Worm (Caenorhabditis elegans) whole organism, L4 larva: ENCODE data around the gene ZK688.11.
A peak's percentile ranks its signal among the peaks of the same experiment; 100 is the strongest.

Source experiments
- F37D6.2 ChIP-seq: sonication (generic microtip); optimal IDR thresholded peaks from 2 replicates; lab custom pipeline; 2016; ENCODE audit warnings: mild to moderate bottlenecking, missing genetic modification characterization, missing compliant biosample characterization
- F44E2.7 ChIP-seq: fragments of 200-800 bp; sonication (Bioruptor generic); IDR thresholded peaks from 2 replicates; pipeline ENCODE4 v2.1.2; 2022; ENCODE audit warnings: missing genetic modification characterization, missing compliant biosample characterization
- T20F7.1 ChIP-seq: fragments of 200-800 bp; sonication (Bioruptor generic); optimal IDR thresholded peaks from 2 replicates; lab custom pipeline; 2018; ENCODE audit warnings: mild to moderate bottlenecking, missing genetic modification characterization, missing compliant biosample characterization
- Y105C5A.15 ChIP-seq: fragments of 200-800 bp; sonication (Bioruptor generic); IDR thresholded peaks from 2 replicates; pipeline ENCODE4 v1.3.6; 2022; ENCODE audit warnings: missing genetic modification characterization, missing compliant biosample characterization
- Y5F2A.4 ChIP-seq: fragments of 200-800 bp; sonication (Bioruptor generic); optimal IDR thresholded peaks from 2 replicates; lab custom pipeline; 2018; ENCODE audit warnings: mild to moderate bottlenecking, missing genetic modification characterization, missing compliant biosample characterization
- Y75B8A.6 ChIP-seq: fragments of 200-800 bp; sonication (Bioruptor generic); IDR thresholded peaks from 2 replicates; pipeline ENCODE4 v1.3.6; 2022; ENCODE audit warnings: missing genetic modification reagents, missing genetic modification characterization, missing compliant biosample characterization
- ZK337.2 ChIP-seq: fragments of 200-800 bp; sonication (Bioruptor generic); IDR thresholded peaks from 2 replicates; pipeline ENCODE4 v1.3.6; 2022; ENCODE audit warnings: missing genetic modification reagents, missing genetic modification characterization, missing compliant biosample characterization
- ZK546.5 ChIP-seq, 2 experiments: sonication (generic microtip); optimal IDR thresholded peaks; 2 replicates each; lab custom pipeline; 2017; ENCODE audit warnings: missing biosample characterization in 2 of 2, missing genetic modification characterization in 2 of 2
- aha-1 ChIP-seq: fragments of 150-350 bp; peaks from one replicate; lab custom pipeline; 2014; ENCODE audit warnings: missing biosample characterization, missing genetic modification characterization
- ceh-44 ChIP-seq: fragments of 200-800 bp; sonication (Bioruptor generic); IDR thresholded peaks from 2 replicates; pipeline ENCODE4 v1.3.6; 2022; ENCODE audit warnings: missing genetic modification reagents, missing genetic modification characterization, missing compliant biosample characterization
- cey-2 ChIP-seq: sonication (generic microtip); optimal IDR thresholded peaks from 3 replicates; lab custom pipeline; 2017; ENCODE audit warnings: missing genetic modification characterization, mild to moderate bottlenecking, missing compliant biosample characterization, antibody characterized with exemption, borderline replicate concordance; ENCODE audit not compliant: insufficient read depth
- daf-16 ChIP-seq, 3 experiments: sonication (generic microtip); optimal IDR thresholded peaks; 2 replicates each; lab custom pipeline; 2016 to 2017; ENCODE audit warnings: missing genetic modification characterization in 3 of 3, missing genetic modification reagents in 3 of 3, mild to moderate bottlenecking in 2 of 3, missing compliant biosample characterization in 2 of 3, missing biosample characterization in 1 of 3, moderate library complexity in 1 of 3
- daf-19 ChIP-seq: fragments of 200-800 bp; sonication (Bioruptor generic); conservative IDR thresholded peaks from 2 replicates; pipeline ENCODE4 v1.3.6; 2022; ENCODE audit warnings: missing genetic modification characterization, missing compliant biosample characterization
- daf-8 ChIP-seq: fragments of 200-800 bp; sonication (Bioruptor generic); IDR thresholded peaks from 2 replicates; pipeline ENCODE4 v1.3.6; 2022; ENCODE audit warnings: missing genetic modification characterization, missing compliant biosample characterization
- dpl-1 ChIP-seq: fragments of 150-350 bp; optimal IDR thresholded peaks from 2 replicates; lab custom pipeline; 2014; ENCODE audit warnings: missing biosample characterization, missing genetic modification reagents, missing genetic modification characterization
- duxl-1 ChIP-seq: sonication (generic microtip); optimal IDR thresholded peaks from 2 replicates; lab custom pipeline; 2016; ENCODE audit warnings: mild to moderate bottlenecking, missing genetic modification characterization, moderate library complexity, missing compliant biosample characterization; ENCODE audit not compliant: poor library complexity
- dve-1 ChIP-seq: sonication (generic microtip); optimal IDR thresholded peaks from 2 replicates; lab custom pipeline; 2017; ENCODE audit warnings: antibody characterized with exemption, mild to moderate bottlenecking, missing genetic modification characterization, missing compliant biosample characterization; ENCODE audit not compliant: insufficient read depth
- fkh-10 ChIP-seq: fragments of 150-350 bp; optimal IDR thresholded peaks from 2 replicates; lab custom pipeline; 2014; ENCODE audit warnings: missing biosample characterization, missing genetic modification reagents, missing genetic modification characterization
- fos-1 ChIP-seq: fragments of 150-350 bp; optimal IDR thresholded peaks from 2 replicates; lab custom pipeline; 2014; ENCODE audit warnings: missing biosample characterization, missing genetic modification characterization
- hif-1 ChIP-seq, 2 experiments: sonication (generic microtip); optimal IDR thresholded peaks; 2 replicates each; lab custom pipeline; 2016 to 2017; ENCODE audit warnings: missing compliant biosample characterization in 2 of 2, missing genetic modification characterization in 2 of 2, missing genetic modification reagents in 2 of 2, missing genotype in 2 of 2, mild to moderate bottlenecking in 1 of 2
- hlh-30 ChIP-seq: sonication (generic microtip); optimal IDR thresholded peaks from 2 replicates; lab custom pipeline; 2017; ENCODE audit warnings: antibody characterized with exemption, mild to moderate bottlenecking, missing genetic modification characterization, missing compliant biosample characterization; ENCODE audit not compliant: insufficient read depth
- lim-7 ChIP-seq: fragments of 200-800 bp; sonication (Bioruptor generic); IDR thresholded peaks from 2 replicates; pipeline ENCODE4 v1.3.6; 2022; ENCODE audit warnings: missing genetic modification characterization, missing compliant biosample characterization
- mdt-29 ChIP-seq: fragments of 200-800 bp; sonication (Bioruptor generic); IDR thresholded peaks from 2 replicates; pipeline ENCODE4 v1.3.6; 2022; ENCODE audit warnings: missing genetic modification reagents, missing genetic modification characterization, missing compliant biosample characterization
- mep-1 ChIP-seq: fragments of 150-350 bp; sonication (generic microtip); optimal IDR thresholded peaks from 3 replicates; lab custom pipeline; 2014; ENCODE audit warnings: missing biosample characterization, missing genetic modification characterization
- mes-2 ChIP-seq: sonication (generic microtip); optimal IDR thresholded peaks from 2 replicates; lab custom pipeline; 2016; ENCODE audit warnings: missing genotype, mild to moderate bottlenecking, missing genetic modification characterization, missing compliant biosample characterization; ENCODE audit not compliant: poor library complexity, severe bottlenecking
- mxl-2 ChIP-seq: fragments of 200-800 bp; sonication (Bioruptor generic); conservative IDR thresholded peaks from 2 replicates; pipeline ENCODE4 v1.3.6; 2022; ENCODE audit warnings: missing genetic modification reagents, missing genetic modification characterization, missing compliant biosample characterization
- nhr-237 ChIP-seq: sonication (generic microtip); optimal IDR thresholded peaks from 2 replicates; lab custom pipeline; 2017; ENCODE audit warnings: missing biosample characterization, missing genetic modification characterization
- nhr-42 ChIP-seq: fragments of 200-800 bp; sonication (Bioruptor generic); IDR thresholded peaks from 2 replicates; pipeline ENCODE4 v1.3.6; 2022; ENCODE audit warnings: missing genetic modification characterization, missing compliant biosample characterization
- nhr-76 ChIP-seq: fragments of 150-350 bp; optimal IDR thresholded peaks from 2 replicates; lab custom pipeline; 2014; ENCODE audit warnings: missing biosample characterization, missing genetic modification characterization
- rbr-2 ChIP-seq: sonication (generic microtip); optimal IDR thresholded peaks from 2 replicates; lab custom pipeline; 2016; ENCODE audit warnings: missing genotype, missing genetic modification characterization, missing compliant biosample characterization
- saeg-2 ChIP-seq: fragments of 200-800 bp; sonication (Bioruptor generic); IDR thresholded peaks from 2 replicates; pipeline ENCODE4 v1.3.6; 2022; ENCODE audit warnings: missing genetic modification reagents, missing genetic modification characterization, missing compliant biosample characterization
- set-16 ChIP-seq: fragments of 200-800 bp; sonication (Bioruptor generic); IDR thresholded peaks from 2 replicates; pipeline ENCODE4 v1.3.6; 2022; ENCODE audit warnings: missing genetic modification reagents, missing genetic modification characterization, missing compliant biosample characterization
- unc-62 ChIP-seq, 3 experiments: fragments of 150-350 bp in 1 of 3; sonication (generic microtip); optimal IDR thresholded peaks in 2 of 3; peaks in 1 of 3; 1 replicate in 1 of 3; 2 replicates in 2 of 3; lab custom pipeline; 2014 to 2017; ENCODE audit warnings: missing biosample characterization in 3 of 3, missing genetic modification characterization in 3 of 3, missing genetic modification reagents in 3 of 3, missing genotype in 1 of 3
- zfp-2 ChIP-seq: sonication (generic microtip); optimal IDR thresholded peaks from 2 replicates; lab custom pipeline; 2016; ENCODE audit warnings: mild to moderate bottlenecking, missing genetic modification characterization, missing compliant biosample characterization
- zfp-3 ChIP-seq: fragments of 200-800 bp; sonication (Bioruptor generic); conservative IDR thresholded peaks from 2 replicates; pipeline ENCODE4 v1.3.6; 2022; ENCODE audit warnings: missing genetic modification reagents, missing genetic modification characterization, missing compliant biosample characterization
- zip-11 ChIP-seq: fragments of 200-800 bp; sonication (Bioruptor generic); IDR thresholded peaks from 2 replicates; pipeline ENCODE4 v1.3.6; 2022; ENCODE audit warnings: missing genetic modification characterization, missing compliant biosample characterization
- zip-2 ChIP-seq: fragments of 150-350 bp; optimal IDR thresholded peaks from 2 replicates; lab custom pipeline; 2014; ENCODE audit warnings: missing biosample characterization, missing genetic modification characterization
- ztf-11 ChIP-seq: fragments of 150-350 bp; optimal IDR thresholded peaks from 2 replicates; lab custom pipeline; 2014; ENCODE audit warnings: missing biosample characterization, missing genetic modification characterization

ZK688.11 gene

ce11 chrIII:7911621-7912020, 26.9 kb upstream of the ZK688.11 start, which contains the start of gene ZK688.7 (continued):
- TF ChIP-seq daf-8 (GFP tag; lab: Robert Waterston, UW) (no peak), Y105C5A.15 (no peak), T20F7.1 (GFP tag; lab: Kevin White, UChicago) (peak; percentile 2), nhr-237 (tag; lab: Kevin White, UChicago) (no peak), cey-2 (tag; lab: Kevin White, UChicago) (no peak), dve-1 (tag; lab: Kevin White, UChicago) (peak; percentile 60), ztf-11 (tag; lab: Kevin White, UChicago) (no peak), mxl-2 (GFP tag; lab: Robert Waterston, UW) (no peak), nhr-42 (GFP tag; lab: Robert Waterston, UW) (no peak), saeg-2 (GFP tag; lab: Robert Waterston, UW) (no peak), mep-1 (tag; lab: Kevin White, UChicago) (no peak), ZK337.2 (GFP tag; lab: Robert Waterston, UW) (no peak), set-16 (GFP tag; lab: Robert Waterston, UW) (no peak)

- TF ChIP-seq zfp-2 (tag; lab: Kevin White, UChicago) (no peak), mdt-29 (GFP tag; lab: Robert Waterston, UW) (no peak), mes-2 (tag; lab: Kevin White, UChicago) (no peak), ceh-44 (GFP tag; lab: Robert Waterston, UW) (no peak), zfp-3 (GFP tag; lab: Robert Waterston, UW) (no peak), nhr-76 (tag; lab: Kevin White, UChicago) (no peak)
Observed at ce11 chrIII:7909263-7909662, 24.5 kb upstream of the ZK688.11 start, which contains the start of gene ZK688.1. TSS of gene ZK688.1 (plus strand) at chrIII:7909563.

ce11 chrIII:7907515-7907914, 22.8 kb upstream of the ZK688.11 start, which contains the start of gene pcp-5:
TSS of gene pcp-5 (minus strand) at chrIII:7907615.
- TF ChIP-seq daf-16 (GFP tag; optimal IDR thresholded peaks at IDR 0.05; lab: Kevin White, UChicago) (peak in 1 of 2 experiments; percentile 19), daf-16 (tag; optimal IDR thresholded peaks at IDR 0.05; lab: Kevin White, UChicago) (no peak), hif-1 (tag; optimal IDR thresholded peaks at IDR 0.05; lab: Kevin White, UChicago) (no peak), fkh-10 (GFP tag; lab: Kevin White, UChicago) (no peak), ZK546.5 (tag; optimal IDR thresholded peaks at IDR 0.05; lab: Kevin White, UChicago) (no peak), duxl-1 (no peak)

ce11 chrIII:7903427-7903826, 18.7 kb upstream of the ZK688.11 start:
- TF ChIP-seq lim-7 (GFP tag; lab: Robert Waterston, UW) = no peak
- TF ChIP-seq saeg-2 (GFP tag; lab: Robert Waterston, UW) = no peak
- peak in 1 of 2 experiments; percentile 91 for TF ChIP-seq unc-62 (GFP tag; optimal IDR thresholded peaks at IDR 0.05 in 1 of 2; lab: Kevin White, UChicago)
- no peak for TF ChIP-seq unc-62 (tag; optimal IDR thresholded peaks at IDR 0.05; lab: Kevin White, UChicago)
- TF ChIP-seq set-16 (GFP tag; lab: Robert Waterston, UW) = no peak
- TF ChIP-seq Y75B8A.6 = no peak
- peak; percentile 43 for TF ChIP-seq aha-1
- TF ChIP-seq duxl-1 = no peak
- no peak for TF ChIP-seq zip-2
- no peak for TF ChIP-seq zip-11
- TF ChIP-seq ZK546.5 (tag; optimal IDR thresholded peaks at IDR 0.05; lab: Kevin White, UChicago) = no peak
- no peak for TF ChIP-seq F37D6.2 (tag; lab: Kevin White, UChicago)

ce11 chrIII:7900733-7901132, 16.0 kb upstream of the ZK688.11 start, which contains the start of gene best-24:
TSS of gene best-24 (plus strand) at chrIII:7901033.
- TF ChIP-seq Y105C5A.15 (no peak), hlh-30 (tag; lab: Kevin White, UChicago) (no peak), rbr-2 (tag; lab: Kevin White, UChicago) (no peak), ztf-11 (tag; lab: Kevin White, UChicago) (no peak), T20F7.1 (GFP tag; lab: Kevin White, UChicago) (no peak), Y5F2A.4 (GFP tag; lab: Kevin White, UChicago) (no peak), dpl-1 (GFP tag; lab: Kevin White, UChicago) (no peak), fos-1 (tag; lab: Kevin White, UChicago) (no peak), daf-19 (GFP tag; lab: Robert Waterston, UW) (no peak), ZK337.2 (GFP tag; lab: Robert Waterston, UW) (no peak), F44E2.7 (GFP tag; lab: Robert Waterston, UW) (no peak)
